Fruit fly (Drosophila melanogaster) whole organism, embryonic: ENCODE data around the gene Coq2.

Experiments
- Atf-2 ChIP-seq: fragments of 200-800 bp; sonication (Bioruptor generic); optimal IDR thresholded peaks from 2 replicates; lab custom pipeline; 2016; ENCODE audit warnings: missing biosample characterization, missing genetic modification characterization
- BEAF-32 ChIP-seq: fragments of 200-800 bp; sonication (Bioruptor generic); optimal IDR thresholded peaks from 3 replicates; lab custom pipeline; 2017; ENCODE audit warnings: missing biosample characterization, missing genetic modification characterization, mild to moderate bottlenecking, moderate library complexity, missing genetic modification reagents
- CG10462 ChIP-seq: fragments of 200-800 bp; sonication (Bioruptor generic); optimal IDR thresholded peaks from 2 replicates; lab custom pipeline; 2016; ENCODE audit warnings: missing biosample characterization, missing genetic modification characterization
- CG1233 ChIP-seq: fragments of 200-800 bp; sonication (Bioruptor generic); optimal IDR thresholded peaks from 4 replicates; lab custom pipeline; 2018; ENCODE audit warnings: missing biosample characterization, mild to moderate bottlenecking, missing genetic modification characterization
- CG13287 ChIP-seq: fragments of 200-800 bp; sonication (Bioruptor generic); IDR thresholded peaks from 2 replicates; pipeline ENCODE4 v1.3.6; 2022; ENCODE audit warnings: missing biosample characterization, missing genetic modification characterization; ENCODE audit not compliant: partially characterized antibody
- CG13296 ChIP-seq: fragments of 200-800 bp; sonication (Bioruptor generic); optimal IDR thresholded peaks from 3 replicates; lab custom pipeline; 2018; ENCODE audit warnings: missing biosample characterization, mild to moderate bottlenecking, missing genetic modification characterization
- CG16813 ChIP-seq: fragments of 200-800 bp; sonication (Bioruptor generic); IDR thresholded peaks from 3 replicates; pipeline ENCODE4 v1.3.6; 2022; ENCODE audit warnings: missing biosample characterization, missing genetic modification characterization; ENCODE audit not compliant: partially characterized antibody
- CG17385 ChIP-seq: fragments of 200-800 bp; sonication (Bioruptor generic); optimal IDR thresholded peaks from 3 replicates; lab custom pipeline; 2018; ENCODE audit warnings: missing biosample characterization, mild to moderate bottlenecking, missing genetic modification characterization
- CG17829 ChIP-seq: fragments of 200-800 bp; optimal IDR thresholded peaks from 2 replicates; lab custom pipeline; 2019; ENCODE audit warnings: missing biosample characterization, mild to moderate bottlenecking, missing genetic modification characterization, moderate library complexity
- CG18599 ChIP-seq: fragments of 200-800 bp; sonication (Bioruptor generic); optimal IDR thresholded peaks from 3 replicates; lab custom pipeline; 2017; ENCODE audit warnings: missing biosample characterization, missing genetic modification characterization, mild to moderate bottlenecking, moderate library complexity, missing genetic modification reagents
- CG30020 ChIP-seq: fragments of 200-800 bp; optimal IDR thresholded peaks from 2 replicates; lab custom pipeline; 2019; ENCODE audit warnings: missing biosample characterization, mild to moderate bottlenecking, missing genetic modification characterization, moderate library complexity
- CG34224 ChIP-seq: fragments of 200-800 bp; sonication (Bioruptor generic); IDR thresholded peaks from 3 replicates; pipeline ENCODE4 v1.3.6; 2022; ENCODE audit warnings: missing biosample characterization, missing genetic modification characterization; ENCODE audit not compliant: partially characterized antibody
- CG34376 ChIP-seq: fragments of 200-800 bp; sonication (Bioruptor generic); optimal IDR thresholded peaks from 2 replicates; lab custom pipeline; 2018; ENCODE audit warnings: missing biosample characterization, mild to moderate bottlenecking, missing genetic modification characterization
- CG4424 ChIP-seq: fragments of 200-800 bp; sonication (Bioruptor generic); optimal IDR thresholded peaks from 3 replicates; lab custom pipeline; 2016; ENCODE audit warnings: missing biosample characterization, missing genetic modification characterization
- CG4617 ChIP-seq: fragments of 200-800 bp; sonication (Bioruptor generic); optimal IDR thresholded peaks from 3 replicates; lab custom pipeline; 2016; ENCODE audit warnings: missing biosample characterization, missing genetic modification characterization, borderline replicate concordance
- CG8924 ChIP-seq: fragments of 200-800 bp; optimal IDR thresholded peaks from 3 replicates; lab custom pipeline; 2019; ENCODE audit warnings: missing biosample characterization, mild to moderate bottlenecking, missing genetic modification characterization, moderate library complexity
- CG9797 ChIP-seq: fragments of 200-800 bp; sonication (Bioruptor generic); optimal IDR thresholded peaks from 3 replicates; lab custom pipeline; 2018; ENCODE audit warnings: missing biosample characterization, mild to moderate bottlenecking, missing genetic modification characterization
- Dek ChIP-seq: fragments of 200-800 bp; sonication (Bioruptor generic); optimal IDR thresholded peaks from 3 replicates; lab custom pipeline; 2019; ENCODE audit warnings: missing biosample characterization, mild to moderate bottlenecking, missing genetic modification characterization, moderate library complexity
- Doc3 ChIP-seq: fragments of 200-800 bp; sonication (Bioruptor generic); IDR thresholded peaks from 3 replicates; pipeline ENCODE4 v1.3.6; 2022; ENCODE audit warnings: missing biosample characterization, missing genetic modification characterization; ENCODE audit not compliant: partially characterized antibody
- Dp ChIP-seq: fragments of 200-800 bp; sonication (Bioruptor generic); optimal IDR thresholded peaks from 2 replicates; lab custom pipeline; 2018; ENCODE audit warnings: missing biosample characterization, mild to moderate bottlenecking, missing genetic modification characterization, moderate library complexity
- Dref ChIP-seq: fragments of 200-800 bp; sonication (Bioruptor generic); IDR thresholded peaks from 2 replicates; pipeline ENCODE4 v1.3.6; 2022; ENCODE audit warnings: missing biosample characterization, missing genetic modification characterization
- E2f2 ChIP-seq: fragments of 200-800 bp; sonication (Bioruptor generic); IDR thresholded peaks from 2 replicates; pipeline ENCODE4 v1.3.6; 2022; ENCODE audit warnings: missing biosample characterization, missing genetic modification characterization
- HmgZ ChIP-seq: fragments of 200-800 bp; sonication (Bioruptor generic); optimal IDR thresholded peaks from 2 replicates; lab custom pipeline; 2018; ENCODE audit warnings: missing biosample characterization, mild to moderate bottlenecking, missing genetic modification characterization
- MBD-R2 ChIP-seq: fragments of 200-800 bp; sonication (Bioruptor generic); IDR thresholded peaks from 2 replicates; pipeline ENCODE4 v1.3.6; 2022; ENCODE audit warnings: missing biosample characterization, missing genetic modification characterization
- MESR4 ChIP-seq: fragments of 200-800 bp; sonication (Bioruptor generic); optimal IDR thresholded peaks from 2 replicates; lab custom pipeline; 2018; ENCODE audit warnings: missing biosample characterization, mild to moderate bottlenecking, missing genetic modification characterization, moderate library complexity
- Pdp1 ChIP-seq, 2 experiments: fragments of 200-800 bp; sonication (Bioruptor generic); optimal IDR thresholded peaks; 3 replicates each; lab custom pipeline; 2016; ENCODE audit warnings: missing biosample characterization in 2 of 2, missing genetic modification characterization in 2 of 2, mild to moderate bottlenecking in 1 of 2, moderate library complexity in 1 of 2
- Sry-δ ChIP-seq: fragments of 200-800 bp; sonication (Bioruptor generic); optimal IDR thresholded peaks from 2 replicates; lab custom pipeline; 2016; ENCODE audit warnings: missing biosample characterization, missing genetic modification characterization
- Taf1 ChIP-seq: fragments of 200-800 bp; sonication (Bioruptor generic); IDR thresholded peaks from 2 replicates; pipeline ENCODE4 v1.3.6; 2022; ENCODE audit warnings: missing biosample characterization, missing genetic modification characterization
- Usf ChIP-seq: fragments of 200-800 bp; sonication (Bioruptor generic); optimal IDR thresholded peaks from 2 replicates; lab custom pipeline; 2017; ENCODE audit warnings: missing genotype, missing biosample characterization, missing genetic modification characterization
- ash1 ChIP-seq: fragments of 200-800 bp; sonication (Bioruptor generic); optimal IDR thresholded peaks from 2 replicates; lab custom pipeline; 2018; ENCODE audit warnings: missing biosample characterization, mild to moderate bottlenecking, missing genetic modification characterization
- bsh ChIP-seq, 2 experiments: fragments of 200-800 bp; sonication (Bioruptor generic); optimal IDR thresholded peaks; 2 replicates each; lab custom pipeline; 2017 to 2018; ENCODE audit warnings: mild to moderate bottlenecking in 2 of 2, missing biosample characterization in 2 of 2, missing genetic modification characterization in 2 of 2, moderate library complexity in 1 of 2
- caup ChIP-seq: fragments of 200-800 bp; sonication (Bioruptor generic); optimal IDR thresholded peaks from 3 replicates; lab custom pipeline; 2017; ENCODE audit warnings: missing biosample characterization, mild to moderate bottlenecking, missing genetic modification characterization, moderate library complexity; ENCODE audit not compliant: severe bottlenecking
- chinmo ChIP-seq: fragments of 200-800 bp; sonication (Bioruptor generic); IDR thresholded peaks from 4 replicates; pipeline ENCODE4 v1.3.6; 2022; ENCODE audit warnings: missing biosample characterization, missing genetic modification characterization; ENCODE audit not compliant: partially characterized antibody
- gfzf ChIP-seq: fragments of 200-800 bp; sonication (Bioruptor generic); optimal IDR thresholded peaks from 2 replicates; lab custom pipeline; 2016; ENCODE audit warnings: missing biosample characterization, mild to moderate bottlenecking, missing genetic modification characterization, moderate library complexity
- kah ChIP-seq: fragments of 200-800 bp; sonication (Bioruptor generic); optimal IDR thresholded peaks from 2 replicates; lab custom pipeline; 2018; ENCODE audit warnings: missing biosample characterization, mild to moderate bottlenecking, missing genetic modification characterization
- knrl ChIP-seq: fragments of 200-800 bp; sonication (Bioruptor generic); IDR thresholded peaks from 3 replicates; pipeline ENCODE4 v1.3.6; 2022; ENCODE audit warnings: missing biosample characterization, missing genetic modification characterization; ENCODE audit not compliant: partially characterized antibody
- nom ChIP-seq: fragments of 200-800 bp; sonication (Bioruptor generic); optimal IDR thresholded peaks from 2 replicates; lab custom pipeline; 2017; ENCODE audit warnings: missing biosample characterization, missing genetic modification characterization, mild to moderate bottlenecking, moderate library complexity, missing genetic modification reagents
- pum ChIP-seq: fragments of 200-800 bp; sonication (Bioruptor generic); optimal IDR thresholded peaks from 2 replicates; lab custom pipeline; 2016; ENCODE audit warnings: missing biosample characterization, missing genetic modification characterization
- pzg ChIP-seq: fragments of 200-800 bp; sonication (Bioruptor generic); optimal IDR thresholded peaks from 3 replicates; lab custom pipeline; 2018; ENCODE audit warnings: missing biosample characterization, mild to moderate bottlenecking, missing genetic modification characterization, moderate library complexity
- row ChIP-seq: fragments of 200-800 bp; sonication (Bioruptor generic); IDR thresholded peaks from 3 replicates; pipeline ENCODE4 v1.3.6; 2022; ENCODE audit warnings: missing biosample characterization, missing genetic modification characterization
- sob ChIP-seq: fragments of 200-800 bp; sonication (Bioruptor generic); IDR thresholded peaks from 2 replicates; pipeline ENCODE4 v1.3.6; 2022; ENCODE audit warnings: missing biosample characterization, missing genetic modification characterization
- sqz ChIP-seq: fragments of 200-800 bp; sonication (Bioruptor generic); optimal IDR thresholded peaks from 3 replicates; lab custom pipeline; 2018; ENCODE audit warnings: missing biosample characterization, mild to moderate bottlenecking, missing genetic modification characterization
- stc ChIP-seq: fragments of 200-800 bp; sonication (Bioruptor generic); IDR thresholded peaks from 2 replicates; pipeline ENCODE4 v1.3.6; 2022; ENCODE audit warnings: missing biosample characterization, missing genetic modification characterization
- stwl ChIP-seq: fragments of 200-800 bp; sonication (Bioruptor generic); optimal IDR thresholded peaks from 3 replicates; lab custom pipeline; 2018; ENCODE audit warnings: missing biosample characterization, mild to moderate bottlenecking, missing genetic modification characterization, moderate library complexity
- trem ChIP-seq: fragments of 200-800 bp; optimal IDR thresholded peaks from 3 replicates; lab custom pipeline; 2019; ENCODE audit warnings: missing biosample characterization, mild to moderate bottlenecking, missing genetic modification characterization, moderate library complexity
- zf30C ChIP-seq: fragments of 200-800 bp; sonication (Bioruptor generic); optimal IDR thresholded peaks from 3 replicates; lab custom pipeline; 2018; ENCODE audit warnings: missing biosample characterization, mild to moderate bottlenecking, missing genetic modification characterization

The Coq2 gene

dm6 chr3R:8344174-8344573 is 27.8 kb upstream of the Coq2 start, which contains the start of gene DppIII (continued):
- no peak for TF ChIP-seq CG17829 (tag; lab: Kevin White, UChicago)
- peak; percentile 34 for TF ChIP-seq CG17385
- peak; percentile 78 for TF ChIP-seq Dp (GFP tag; lab: Kevin White, UChicago)
- TF ChIP-seq Atf-2: no peak
- no peak for TF ChIP-seq ash1
- TF ChIP-seq CG8924 (tag; lab: Kevin White, UChicago): no peak
- no peak for TF ChIP-seq CG1233
- no peak for TF ChIP-seq Usf (GFP tag; lab: Kevin White, UChicago)
- no peak for TF ChIP-seq zf30C
- no peak for TF ChIP-seq trem (tag; lab: Kevin White, UChicago)
- peak; percentile 86 for TF ChIP-seq E2f2 (GFP tag; lab: Robert Waterston, UW)
- peak in 1 of 2 experiments; percentile 84 for TF ChIP-seq Pdp1 (GFP tag; optimal IDR thresholded peaks at IDR 0.05; lab: Kevin White, UChicago)
- no peak for TF ChIP-seq Dek (tag; lab: Kevin White, UChicago)
- TF ChIP-seq CG16813 (GFP tag; lab: Robert Waterston, UW): 0 out of 3 replicates have a peak, but pooled peaks have one; percentile 25
- TF ChIP-seq CG13296 (GFP tag; lab: Kevin White, UChicago): no peak
- TF ChIP-seq MESR4 (GFP tag; lab: Kevin White, UChicago): peak; percentile 41
- TF ChIP-seq CG18599: no peak
- no peak for TF ChIP-seq bsh (GFP tag; optimal IDR thresholded peaks at IDR 0.05; lab: Kevin White, UChicago)
- 0 out of 4 replicates have a peak, but pooled peaks have one; percentile 44 for TF ChIP-seq chinmo (GFP tag; lab: Robert Waterston, UW)
- TF ChIP-seq CG9797 (GFP tag; lab: Kevin White, UChicago): peak; percentile 7

- TF ChIP-seq knrl (GFP tag; lab: Robert Waterston, UW) (0 out of 3 replicates have a peak, but pooled peaks have one; percentile 27), MBD-R2 (GFP tag; lab: Robert Waterston, UW) (peak; percentile 73), Pdp1 (GFP tag; optimal IDR thresholded peaks at IDR 0.05; lab: Kevin White, UChicago) (peak in 1 of 2 experiments; percentile 20), CG1233 (no peak), CG34376 (GFP tag; lab: Kevin White, UChicago) (no peak), nom (GFP tag; lab: Kevin White, UChicago) (no peak), Doc3 (GFP tag; lab: Robert Waterston, UW) (0 out of 3 replicates have a peak, but pooled peaks have one; percentile 18), stc (GFP tag; lab: Robert Waterston, UW) (no peak), BEAF-32 (GFP tag; lab: Kevin White, UChicago) (peak; percentile 33), row (GFP tag; lab: Robert Waterston, UW) (peak; percentile 42; the same call in 2 of the 3 replicates), sqz (GFP tag; lab: Kevin White, UChicago) (no peak), stwl (tag; lab: Kevin White, UChicago) (peak; percentile 14), Sry-δ (peak; percentile 13), Taf1 (GFP tag; lab: Robert Waterston, UW) (no peak), CG34224 (no peak), CG13287 (GFP tag; lab: Robert Waterston, UW) (0 out of 2 replicates have a peak, but pooled peaks have one; percentile 19), E2f2 (GFP tag; lab: Robert Waterston, UW) (peak; percentile 71), CG4424 (no peak), pum (no peak), kah (GFP tag; lab: Kevin White, UChicago) (peak; percentile 4), Dref (GFP tag; lab: Robert Waterston, UW) (peak; percentile 32; the same call in 1 of the 2 replicates), CG30020 (tag; lab: Kevin White, UChicago) (no peak), CG17385 (peak; percentile 92), CG9797 (GFP tag; lab: Kevin White, UChicago) (peak; percentile 21), Dp (GFP tag; lab: Kevin White, UChicago) (peak; percentile 58), gfzf (peak; percentile 60), CG4617 (GFP tag; lab: Kevin White, UChicago) (peak; percentile 24), sob (GFP tag; lab: Robert Waterston, UW) (no peak), MESR4 (GFP tag; lab: Kevin White, UChicago) (peak; percentile 44), HmgZ (peak; percentile 13), caup (GFP tag; lab: Kevin White, UChicago) (no peak), CG10462 (GFP tag; lab: Kevin White, UChicago) (no peak), pzg (peak; percentile 37)
Observed at dm6 chr3R:8343251-8343744, 27.0 kb upstream of the Coq2 start, which contains the start of the genes PNKP and COX7AL. PNKP (minus strand) TSS chr3R:8343516. COX7AL (plus strand) TSS chr3R:8343669.
